Worm (Caenorhabditis elegans) whole organism, young adult: ENCODE results near the gene F27B10.1.

Experiments used
- D2030.7 ChIP-seq: fragments of 200-800 bp; sonication (Bioruptor generic); IDR thresholded peaks from 2 replicates; pipeline ENCODE4 v1.3.6; 2022; ENCODE audit warnings: missing genetic modification reagents, missing genetic modification characterization, missing compliant biosample characterization
- F23B12.7 ChIP-seq: sonication (generic microtip); optimal IDR thresholded peaks from 2 replicates; lab custom pipeline; 2017; ENCODE audit warnings: missing genetic modification characterization, mild to moderate bottlenecking, missing compliant biosample characterization, antibody characterized with exemption, moderate library complexity; ENCODE audit not compliant: insufficient read depth
- F37B4.10 ChIP-seq: fragments of 200-800 bp; sonication (Bioruptor generic); IDR thresholded peaks from 2 replicates; pipeline ENCODE4 v1.3.6; 2022; ENCODE audit warnings: missing genetic modification characterization, missing compliant biosample characterization
- F52B5.7 ChIP-seq: sonication (generic microtip); optimal IDR thresholded peaks from 2 replicates; lab custom pipeline; 2016; ENCODE audit warnings: mild to moderate bottlenecking, missing genetic modification characterization, missing compliant biosample characterization
- F57A8.1 ChIP-seq: fragments of 200-800 bp; sonication (Bioruptor generic); optimal IDR thresholded peaks from 2 replicates; lab custom pipeline; 2018; ENCODE audit warnings: mild to moderate bottlenecking, missing genetic modification characterization, moderate library complexity, missing compliant biosample characterization
- Y79H2A.3 ChIP-seq: fragments of 200-800 bp; sonication (Bioruptor generic); conservative IDR thresholded peaks from 2 replicates; pipeline ENCODE4 v1.3.6; 2022; ENCODE audit warnings: missing genetic modification reagents, missing genetic modification characterization, missing compliant biosample characterization
- akir-1 ChIP-seq: fragments of 200-800 bp; sonication (Bioruptor generic); optimal IDR thresholded peaks from 2 replicates; lab custom pipeline; 2018; ENCODE audit warnings: mild to moderate bottlenecking, missing genetic modification characterization, moderate library complexity, missing compliant biosample characterization
- aptf-3 ChIP-seq: fragments of 200-800 bp; sonication (Bioruptor generic); IDR thresholded peaks from 2 replicates; pipeline ENCODE4 v1.3.6; 2022; ENCODE audit warnings: missing genetic modification characterization, missing compliant biosample characterization
- atf-7 ChIP-seq: sonication (generic microtip); optimal IDR thresholded peaks from 2 replicates; lab custom pipeline; 2017; ENCODE audit warnings: mild to moderate bottlenecking, missing genetic modification characterization, missing compliant biosample characterization
- attf-3 ChIP-seq: fragments of 200-800 bp; sonication (Bioruptor generic); conservative IDR thresholded peaks from 2 replicates; pipeline ENCODE4 v1.3.6; 2022; ENCODE audit warnings: missing genetic modification reagents, missing genetic modification characterization, missing compliant biosample characterization
- attf-5 ChIP-seq: fragments of 200-800 bp; sonication (Bioruptor generic); optimal IDR thresholded peaks from 2 replicates; lab custom pipeline; 2018; ENCODE audit warnings: mild to moderate bottlenecking, missing genetic modification characterization, missing compliant biosample characterization
- attf-6 ChIP-seq: fragments of 200-800 bp; sonication (Bioruptor generic); IDR thresholded peaks from 2 replicates; pipeline ENCODE4 v1.3.6; 2022; ENCODE audit warnings: missing genetic modification reagents, missing genetic modification characterization, missing compliant biosample characterization
- cebp-1 ChIP-seq, 2 experiments: fragments of 200-800 bp in 1 of 2; sonication (Bioruptor generic) in 1 of 2; sonication (generic microtip) in 1 of 2; IDR thresholded peaks in 1 of 2; optimal IDR thresholded peaks in 1 of 2; 2 replicates each; pipeline versions ENCODE4 v1.3.6 to Lab custom; 2017 to 2022; ENCODE audit warnings: missing compliant biosample characterization in 2 of 2, missing genetic modification characterization in 2 of 2, mild to moderate bottlenecking in 1 of 2, missing genetic modification reagents in 1 of 2, moderate library complexity in 1 of 2
- ceh-100 ChIP-seq: fragments of 200-800 bp; sonication (Bioruptor generic); IDR thresholded peaks from 2 replicates; pipeline ENCODE4 v1.3.6; 2022; ENCODE audit warnings: missing genetic modification reagents, missing genetic modification characterization, missing compliant biosample characterization
- ceh-58 ChIP-seq: fragments of 200-800 bp; sonication (Bioruptor generic); IDR thresholded peaks from 2 replicates; pipeline ENCODE4 v1.3.6; 2022; ENCODE audit warnings: missing genetic modification characterization, missing compliant biosample characterization
- ceh-91 ChIP-seq: fragments of 200-800 bp; sonication (Bioruptor generic); IDR thresholded peaks from 2 replicates; pipeline ENCODE4 v1.3.6; 2022; ENCODE audit warnings: missing genetic modification reagents, missing genetic modification characterization, missing compliant biosample characterization
- chd-7 ChIP-seq: sonication (generic microtip); optimal IDR thresholded peaks from 2 replicates; lab custom pipeline; 2016; ENCODE audit warnings: mild to moderate bottlenecking, missing genetic modification characterization, moderate library complexity, missing compliant biosample characterization
- dpff-1 ChIP-seq: sonication (generic microtip); optimal IDR thresholded peaks from 2 replicates; lab custom pipeline; 2017; ENCODE audit warnings: mild to moderate bottlenecking, missing genetic modification characterization, missing compliant biosample characterization
- dpl-1 ChIP-seq: fragments of 150-350 bp; optimal IDR thresholded peaks from 2 replicates; lab custom pipeline; 2014; ENCODE audit warnings: missing biosample characterization, missing genetic modification reagents, missing genetic modification characterization
- ekl-4 ChIP-seq: fragments of 200-800 bp; sonication (Bioruptor generic); IDR thresholded peaks from 2 replicates; pipeline ENCODE4 v1.3.6; 2022; ENCODE audit warnings: missing genetic modification reagents, missing genetic modification characterization, missing compliant biosample characterization
- him-1 ChIP-seq: sonication (generic microtip); optimal IDR thresholded peaks from 2 replicates; lab custom pipeline; 2016; ENCODE audit warnings: missing genotype, missing genetic modification reagents, missing genetic modification characterization, missing compliant biosample characterization
- hmg-1.2 ChIP-seq: fragments of 200-800 bp; sonication (Bioruptor generic); IDR thresholded peaks from 2 replicates; pipeline ENCODE4 v1.3.6; 2022; ENCODE audit warnings: missing genetic modification reagents, missing genetic modification characterization, missing compliant biosample characterization
- lin-40 ChIP-seq: sonication (generic microtip); optimal IDR thresholded peaks from 2 replicates; lab custom pipeline; 2016; ENCODE audit warnings: missing genetic modification characterization, mild to moderate bottlenecking, missing compliant biosample characterization, missing genotype, missing genetic modification reagents
- madf-3 ChIP-seq: fragments of 200-800 bp; sonication (Bioruptor generic); IDR thresholded peaks from 2 replicates; pipeline ENCODE4 v1.3.6; 2022; ENCODE audit warnings: missing genetic modification reagents, missing genetic modification characterization, missing compliant biosample characterization
- madf-6 ChIP-seq: fragments of 200-800 bp; sonication (Bioruptor generic); IDR thresholded peaks from 2 replicates; pipeline ENCODE4 v1.3.6; 2022; ENCODE audit warnings: missing genetic modification reagents, missing genetic modification characterization, missing compliant biosample characterization
- madf-8 ChIP-seq: fragments of 200-800 bp; sonication (Bioruptor generic); conservative IDR thresholded peaks from 2 replicates; pipeline ENCODE4 v1.3.6; 2022; ENCODE audit warnings: missing genetic modification reagents, missing genetic modification characterization, missing compliant biosample characterization
- pha-4 ChIP-seq: fragments of 150-350 bp; sonication (generic microtip); optimal IDR thresholded peaks from 2 replicates; lab custom pipeline; 2014; ENCODE audit warnings: missing biosample characterization, missing genetic modification reagents, missing genetic modification characterization
- rcor-1 ChIP-seq: fragments of 200-800 bp; sonication (Bioruptor generic); IDR thresholded peaks from 2 replicates; pipeline ENCODE4 v1.3.6; 2022; ENCODE audit warnings: missing genetic modification reagents, missing genetic modification characterization, missing compliant biosample characterization
- rpc-1 ChIP-seq, 2 experiments: fragments of 150-350 bp in 1 of 2; sonication (generic microtip) in 1 of 2; optimal IDR thresholded peaks; 2 replicates each; lab custom pipeline; 2014 to 2018; ENCODE audit warnings: missing biosample characterization in 1 of 2, missing genetic modification characterization in 1 of 2, missing genetic modification reagents in 1 of 2, missing genotype in 1 of 2
- snpc-1.1 ChIP-seq: sonication (generic microtip); optimal IDR thresholded peaks from 2 replicates; lab custom pipeline; 2017; ENCODE audit warnings: missing genetic modification characterization, mild to moderate bottlenecking, missing compliant biosample characterization, antibody characterized with exemption, moderate library complexity, missing genotype, missing genetic modification reagents; ENCODE audit not compliant: insufficient read depth
- snpc-3.4 ChIP-seq: sonication (generic microtip); optimal IDR thresholded peaks from 2 replicates; lab custom pipeline; 2017; ENCODE audit warnings: missing genetic modification characterization, mild to moderate bottlenecking, missing compliant biosample characterization, antibody characterized with exemption, moderate library complexity, missing genotype, missing genetic modification reagents
- snpc-4 ChIP-seq, 5 experiments: fragments of 150-350 bp in 1 of 5; sonication (generic microtip) in 4 of 5; optimal IDR thresholded peaks; 2 replicates each; lab custom pipeline; 2014 to 2018; ENCODE audit warnings: missing genetic modification characterization in 5 of 5, missing biosample characterization in 3 of 5, antibody characterized with exemption in 2 of 5, mild to moderate bottlenecking in 2 of 5, missing compliant biosample characterization in 2 of 5, missing genotype in 2 of 5, moderate library complexity in 2 of 5, missing genetic modification reagents in 1 of 5
- somi-1 ChIP-seq: fragments of 200-800 bp; sonication (Bioruptor generic); optimal IDR thresholded peaks from 2 replicates; lab custom pipeline; 2018; ENCODE audit warnings: mild to moderate bottlenecking, missing genetic modification characterization, missing compliant biosample characterization
- tbx-9 ChIP-seq: sonication (generic microtip); optimal IDR thresholded peaks from 2 replicates; lab custom pipeline; 2016; ENCODE audit warnings: borderline replicate concordance, missing genetic modification characterization, inconsistent platforms, missing compliant biosample characterization
- tlf-1 ChIP-seq: fragments of 200-800 bp; sonication (Bioruptor generic); optimal IDR thresholded peaks from 2 replicates; lab custom pipeline; 2018; ENCODE audit warnings: mild to moderate bottlenecking, missing genetic modification characterization, missing compliant biosample characterization
- unc-62 ChIP-seq: fragments of 150-350 bp; optimal IDR thresholded peaks from 2 replicates; lab custom pipeline; 2014; ENCODE audit warnings: missing biosample characterization, missing genetic modification reagents, missing genetic modification characterization
- zim-3 ChIP-seq: sonication (generic microtip); optimal IDR thresholded peaks from 2 replicates; lab custom pipeline; 2017; ENCODE audit warnings: mild to moderate bottlenecking, missing genetic modification characterization, moderate library complexity, missing compliant biosample characterization

F27B10.1 gene

DNA sequence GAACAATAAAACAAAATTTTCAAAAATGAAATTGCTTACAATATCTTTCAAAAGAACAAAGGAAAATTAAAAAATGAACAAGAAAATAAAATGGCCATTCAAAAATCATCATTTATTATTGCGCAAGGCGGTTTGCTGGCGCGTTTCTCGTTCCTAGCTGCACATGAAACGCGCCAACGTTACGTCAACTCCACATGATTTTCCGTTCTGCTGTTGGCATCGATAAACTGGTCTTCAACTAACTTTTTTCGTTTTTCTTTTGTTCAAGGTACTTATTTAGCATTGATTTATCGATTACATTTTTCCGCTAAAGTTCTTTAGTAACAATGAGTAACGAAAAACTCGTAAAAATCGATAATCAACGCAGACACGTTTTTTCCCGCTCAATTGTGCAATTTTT lies 12.0 kb upstream of the F27B10.1 start, which contains the start of the genes Y57E12AL.6 and Y57E12AL.1 (continued):
- TF ChIP-seq D2030.7 = peak; percentile 65
- peak; percentile 43; the same call in 1 of the 2 replicates for TF ChIP-seq rcor-1 (GFP tag; lab: Robert Waterston, UW)
- TF ChIP-seq cebp-1 (GFP tag; IDR thresholded peaks at IDR 0.05; lab: Robert Waterston, UW) = 0 out of 2 replicates have a peak, but pooled peaks have one; percentile 37
- TF ChIP-seq cebp-1 (tag; optimal IDR thresholded peaks at IDR 0.05; lab: Kevin White, UChicago) = peak; percentile 85
- peak; percentile 58 for TF ChIP-seq snpc-4 (GFP tag; optimal IDR thresholded peaks at IDR 0.05; lab: Kevin White, UChicago)
- TF ChIP-seq snpc-4 (tag; optimal IDR thresholded peaks at IDR 0.05; lab: Kevin White, UChicago) = peak; percentile 73 to 83 (median 81)
- TF ChIP-seq somi-1 (GFP tag; lab: Kevin White, UChicago) = peak; percentile 66
- TF ChIP-seq attf-5 (GFP tag; lab: Kevin White, UChicago) = peak; percentile 84
- peak; percentile 59 for TF ChIP-seq tlf-1 (GFP tag; lab: Kevin White, UChicago)
- peak; percentile 33 for TF ChIP-seq atf-7 (tag; lab: Kevin White, UChicago)
- peak; percentile 87 for TF ChIP-seq lin-40 (tag; lab: Kevin White, UChicago)
- TF ChIP-seq F52B5.7 (tag; lab: Kevin White, UChicago) = no peak
- peak; percentile 69 for TF ChIP-seq madf-6 (GFP tag; lab: Robert Waterston, UW)
- peak; percentile 71 for TF ChIP-seq snpc-1.1 (tag; lab: Kevin White, UChicago)
- TF ChIP-seq unc-62 = no peak
- no peak for TF ChIP-seq rpc-1 (optimal IDR thresholded peaks at IDR 0.05; lab: Kevin White, UChicago)
- TF ChIP-seq rpc-1 (tag; optimal IDR thresholded peaks at IDR 0.05; lab: Kevin White, UChicago) = no peak
- peak; percentile 72 for TF ChIP-seq madf-3 (GFP tag; lab: Robert Waterston, UW)
- peak; percentile 51; the same call in 1 of the 2 replicates for TF ChIP-seq attf-3 (GFP tag; lab: Robert Waterston, UW)
- TF ChIP-seq ekl-4 (GFP tag; lab: Robert Waterston, UW) = peak; percentile 45; the same call in 1 of the 2 replicates
- no peak for TF ChIP-seq ceh-91 (GFP tag; lab: Robert Waterston, UW)
- TF ChIP-seq pha-4 = peak; percentile 38

DNA sequence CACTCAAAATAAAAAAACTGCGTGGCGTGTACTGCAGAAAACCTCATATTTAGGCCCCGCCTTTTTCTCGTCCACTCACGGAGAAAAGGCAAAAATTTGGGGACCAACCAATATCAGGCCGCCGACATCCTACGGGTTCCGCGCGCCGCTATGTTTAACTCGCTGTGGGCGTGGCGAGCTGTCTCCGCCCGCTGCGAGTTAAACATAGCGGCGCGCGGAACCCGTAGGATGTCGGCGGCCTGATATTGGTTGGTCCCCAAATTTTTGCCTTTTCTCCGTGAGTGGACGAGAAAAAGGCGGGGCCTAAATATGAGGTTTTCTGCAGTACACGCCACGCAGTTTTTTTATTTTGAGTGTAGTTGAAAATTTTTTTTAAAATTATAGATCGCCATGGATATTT lies 9.6 kb upstream of the F27B10.1 start, which contains the start of gene tmem-258:
TSS of gene tmem-258 (plus strand) at position 385 of the 400 bp plus-strand sequence.
- peak; percentile 36 for TF ChIP-seq madf-6 (GFP tag; lab: Robert Waterston, UW)
- TF ChIP-seq snpc-1.1 (tag; lab: Kevin White, UChicago) = peak; percentile 88
- peak; percentile 82 for TF ChIP-seq snpc-4 (GFP tag; optimal IDR thresholded peaks at IDR 0.05; lab: Kevin White, UChicago)
- peak in 3 of 4 experiments; percentile 88 to 95 (median 94) for TF ChIP-seq snpc-4 (tag; optimal IDR thresholded peaks at IDR 0.05; lab: Kevin White, UChicago)
- TF ChIP-seq snpc-3.4 (tag; lab: Kevin White, UChicago) = peak; percentile 43
- TF ChIP-seq ekl-4 (GFP tag; lab: Robert Waterston, UW) = peak; percentile 5; the same call in 1 of the 2 replicates
- peak; percentile 43 for TF ChIP-seq hmg-1.2 (GFP tag; lab: Robert Waterston, UW)

DNA sequence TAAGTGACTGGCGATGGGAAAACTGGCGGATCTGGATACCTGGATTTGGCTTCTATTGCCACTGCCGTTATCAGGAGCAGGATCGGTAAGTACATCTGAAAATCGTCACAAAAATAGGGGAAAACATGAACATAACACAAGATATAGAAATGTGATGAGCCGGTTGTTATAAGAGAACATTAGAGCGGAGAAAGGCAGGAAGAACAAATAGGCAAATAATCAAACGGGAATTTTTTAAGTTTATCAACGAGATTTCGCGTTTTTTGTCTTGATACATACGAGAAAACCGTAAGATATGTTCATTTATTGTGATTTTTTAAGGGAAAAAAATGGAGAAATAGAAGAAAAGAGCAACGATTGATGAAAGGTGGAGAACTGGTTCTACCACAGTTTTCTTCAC lies 7.2 kb upstream of the F27B10.1 start, which contains the start of gene Y57E12AR.1:
TSS of gene Y57E12AR.1 (minus strand) at position 101 of the 400 bp plus-strand sequence.
- TF ChIP-seq attf-6 (GFP tag; lab: Robert Waterston, UW) = no peak
- TF ChIP-seq F57A8.1 (GFP tag; lab: Kevin White, UChicago) = no peak
- no peak for TF ChIP-seq zim-3
- no peak for TF ChIP-seq Y79H2A.3 (GFP tag; lab: Robert Waterston, UW)
- no peak for TF ChIP-seq chd-7 (tag; lab: Kevin White, UChicago)
- TF ChIP-seq dpl-1 = no peak
- TF ChIP-seq tlf-1 (GFP tag; lab: Kevin White, UChicago) = no peak
- TF ChIP-seq F37B4.10 (GFP tag; lab: Robert Waterston, UW) = no peak
- no peak for TF ChIP-seq F23B12.7 (tag; lab: Kevin White, UChicago)
- TF ChIP-seq aptf-3 = no peak
- no peak for TF ChIP-seq madf-8 (GFP tag; lab: Robert Waterston, UW)
- no peak for TF ChIP-seq ceh-58 (GFP tag; lab: Robert Waterston, UW)
- no peak for TF ChIP-seq ceh-100 (GFP tag; lab: Robert Waterston, UW)
- no peak for TF ChIP-seq tbx-9 (tag; lab: Kevin White, UChicago)
- TF ChIP-seq dpff-1 (tag; lab: Kevin White, UChicago) = no peak
- TF ChIP-seq akir-1 = no peak
- no peak for TF ChIP-seq him-1 (tag; lab: Kevin White, UChicago)
- TF ChIP-seq, all 124 proteins: peak for 0
